Fruit fly (Drosophila melanogaster) whole organism, adult: ENCODE measurements around the gene Atat.

ENCODE experiments used
- CG33017 ChIP-seq: fragments of 200-800 bp; sonication (Bioruptor generic); optimal IDR thresholded peaks from 2 replicates; lab custom pipeline; 2018; ENCODE audit warnings: missing biosample characterization, mild to moderate bottlenecking, missing genetic modification characterization, moderate library complexity
- CG5204 ChIP-seq: fragments of 200-800 bp; sonication (Bioruptor generic); optimal IDR thresholded peaks from 2 replicates; lab custom pipeline; 2016; ENCODE audit warnings: missing biosample characterization, missing genetic modification characterization
- CG7101 ChIP-seq: fragments of 200-800 bp; sonication (Bioruptor generic); optimal IDR thresholded peaks from 2 replicates; lab custom pipeline; 2018; ENCODE audit warnings: missing biosample characterization, mild to moderate bottlenecking, missing genetic modification characterization, moderate library complexity
- Mnt ChIP-seq: fragments of 200-800 bp; sonication (Bioruptor generic); optimal IDR thresholded peaks from 2 replicates; lab custom pipeline; 2016; ENCODE audit warnings: missing biosample characterization, mild to moderate bottlenecking, missing genetic modification characterization
- bab1 ChIP-seq: fragments of 200-800 bp; sonication (Bioruptor generic); optimal IDR thresholded peaks from 3 replicates; lab custom pipeline; 2019; ENCODE audit warnings: missing biosample characterization, mild to moderate bottlenecking, missing genetic modification characterization, moderate library complexity
- ovo ChIP-seq: fragments of 200-800 bp; sonication (Bioruptor generic); optimal IDR thresholded peaks from 2 replicates; lab custom pipeline; 2016; ENCODE audit warnings: missing biosample characterization, missing genetic modification characterization
- toe ChIP-seq: fragments of 200-800 bp; sonication (Bioruptor generic); optimal IDR thresholded peaks from 2 replicates; lab custom pipeline; 2016; ENCODE audit warnings: missing biosample characterization, missing genetic modification characterization

- TF ChIP-seq Mnt (GFP tag; lab: Kevin White, UChicago) (peak; percentile 89), toe (GFP tag; lab: Kevin White, UChicago) (peak; percentile 91), CG5204 (GFP tag; lab: Kevin White, UChicago) (no peak), CG33017 (tag; lab: Kevin White, UChicago) (peak; percentile 84), ovo (GFP tag; lab: Kevin White, UChicago) (peak; percentile 74), CG7101 (tag; lab: Kevin White, UChicago) (peak; percentile 88), bab1 (GFP tag; lab: Kevin White, UChicago) (peak; percentile 80)
These were observed 15.7 kb downstream of the Atat start, which contains the start of the genes CG4022 and Cpsf5 for dm6 chr3L:9410754-9411423.
